Worm (Caenorhabditis elegans) whole organism, young adult: ENCODE data around the gene F13B6.2.

Source experiments
- B0035.1 ChIP-seq: sonication (generic microtip); optimal IDR thresholded peaks from 2 replicates; lab custom pipeline; 2016; ENCODE audit warnings: missing genetic modification characterization, mild to moderate bottlenecking, missing compliant biosample characterization, missing genotype, missing genetic modification reagents
- B0261.1 ChIP-seq: sonication (generic microtip); optimal IDR thresholded peaks from 2 replicates; lab custom pipeline; 2016; ENCODE audit warnings: mild to moderate bottlenecking, missing genetic modification characterization, moderate library complexity, missing compliant biosample characterization
- B0336.3 ChIP-seq: fragments of 200-800 bp; sonication (Bioruptor generic); IDR thresholded peaks from 2 replicates; pipeline ENCODE4 v1.3.6; 2022; ENCODE audit warnings: missing genetic modification characterization, missing compliant biosample characterization
- D2030.7 ChIP-seq: fragments of 200-800 bp; sonication (Bioruptor generic); IDR thresholded peaks from 2 replicates; pipeline ENCODE4 v1.3.6; 2022; ENCODE audit warnings: missing genetic modification reagents, missing genetic modification characterization, missing compliant biosample characterization
- F10E7.11 ChIP-seq: sonication (generic microtip); optimal IDR thresholded peaks from 2 replicates; lab custom pipeline; 2017; ENCODE audit warnings: mild to moderate bottlenecking, missing genetic modification characterization, moderate library complexity, missing compliant biosample characterization
- F39B2.1 ChIP-seq: fragments of 200-800 bp; sonication (Bioruptor generic); IDR thresholded peaks from 2 replicates; pipeline ENCODE4 v1.3.6; 2022; ENCODE audit warnings: missing genetic modification reagents, missing genetic modification characterization, missing compliant biosample characterization
- F52B5.7 ChIP-seq: sonication (generic microtip); optimal IDR thresholded peaks from 2 replicates; lab custom pipeline; 2016; ENCODE audit warnings: mild to moderate bottlenecking, missing genetic modification characterization, missing compliant biosample characterization
- F55B11.4 ChIP-seq: sonication (generic microtip); optimal IDR thresholded peaks from 2 replicates; lab custom pipeline; 2016; ENCODE audit warnings: missing compliant biosample characterization, missing genetic modification characterization, borderline replicate concordance; ENCODE audit not compliant: insufficient read depth
- F57C9.4 ChIP-seq: sonication (generic microtip); optimal IDR thresholded peaks from 2 replicates; lab custom pipeline; 2017; ENCODE audit warnings: mild to moderate bottlenecking, missing genetic modification characterization, missing compliant biosample characterization
- Y67H2A.10 ChIP-seq: fragments of 200-800 bp; sonication (Bioruptor generic); conservative IDR thresholded peaks from 2 replicates; pipeline ENCODE4 v1.3.6; 2022; ENCODE audit warnings: missing genetic modification reagents, missing genetic modification characterization, missing compliant biosample characterization
- Y79H2A.3 ChIP-seq: fragments of 200-800 bp; sonication (Bioruptor generic); conservative IDR thresholded peaks from 2 replicates; pipeline ENCODE4 v1.3.6; 2022; ENCODE audit warnings: missing genetic modification reagents, missing genetic modification characterization, missing compliant biosample characterization
- Y95B8A.8 ChIP-seq: fragments of 200-800 bp; sonication (Bioruptor generic); IDR thresholded peaks from 2 replicates; pipeline ENCODE4 v1.3.6; 2022; ENCODE audit warnings: missing genetic modification reagents, missing genetic modification characterization, missing compliant biosample characterization
- akir-1 ChIP-seq: fragments of 200-800 bp; sonication (Bioruptor generic); optimal IDR thresholded peaks from 2 replicates; lab custom pipeline; 2018; ENCODE audit warnings: mild to moderate bottlenecking, missing genetic modification characterization, moderate library complexity, missing compliant biosample characterization
- ama-1 ChIP-seq, 3 experiments: fragments of 150-350 bp in 1 of 3; sonication (generic microtip) in 2 of 3; optimal IDR thresholded peaks; 2 replicates each; lab custom pipeline; 2014 to 2018; ENCODE audit warnings: missing biosample characterization in 2 of 3, missing genetic modification characterization in 2 of 3, missing genetic modification reagents in 2 of 3
- attf-3 ChIP-seq: fragments of 200-800 bp; sonication (Bioruptor generic); conservative IDR thresholded peaks from 2 replicates; pipeline ENCODE4 v1.3.6; 2022; ENCODE audit warnings: missing genetic modification reagents, missing genetic modification characterization, missing compliant biosample characterization
- ccch-3 ChIP-seq: fragments of 200-800 bp; sonication (Bioruptor generic); optimal IDR thresholded peaks from 2 replicates; lab custom pipeline; 2018; ENCODE audit warnings: mild to moderate bottlenecking, missing genetic modification characterization, missing compliant biosample characterization
- cebp-1 ChIP-seq, 2 experiments: fragments of 200-800 bp in 1 of 2; sonication (Bioruptor generic) in 1 of 2; sonication (generic microtip) in 1 of 2; IDR thresholded peaks in 1 of 2; optimal IDR thresholded peaks in 1 of 2; 2 replicates each; pipeline versions ENCODE4 v1.3.6 to Lab custom; 2017 to 2022; ENCODE audit warnings: missing compliant biosample characterization in 2 of 2, missing genetic modification characterization in 2 of 2, mild to moderate bottlenecking in 1 of 2, missing genetic modification reagents in 1 of 2, moderate library complexity in 1 of 2
- ceh-100 ChIP-seq: fragments of 200-800 bp; sonication (Bioruptor generic); IDR thresholded peaks from 2 replicates; pipeline ENCODE4 v1.3.6; 2022; ENCODE audit warnings: missing genetic modification reagents, missing genetic modification characterization, missing compliant biosample characterization
- ceh-58 ChIP-seq: fragments of 200-800 bp; sonication (Bioruptor generic); IDR thresholded peaks from 2 replicates; pipeline ENCODE4 v1.3.6; 2022; ENCODE audit warnings: missing genetic modification characterization, missing compliant biosample characterization
- dpl-1 ChIP-seq: fragments of 150-350 bp; optimal IDR thresholded peaks from 2 replicates; lab custom pipeline; 2014; ENCODE audit warnings: missing biosample characterization, missing genetic modification reagents, missing genetic modification characterization
- efl-1 ChIP-seq: fragments of 150-350 bp; optimal IDR thresholded peaks from 2 replicates; lab custom pipeline; 2014; ENCODE audit warnings: missing biosample characterization, missing genetic modification reagents, missing genetic modification characterization
- egl-18 ChIP-seq: fragments of 200-800 bp; sonication (Bioruptor generic); IDR thresholded peaks from 2 replicates; pipeline ENCODE4 v1.3.6; 2022; ENCODE audit warnings: missing genetic modification reagents, missing genetic modification characterization, missing compliant biosample characterization
- egrh-3 ChIP-seq: fragments of 200-800 bp; sonication (Bioruptor generic); IDR thresholded peaks from 2 replicates; pipeline ENCODE4 v1.3.6; 2022; ENCODE audit warnings: missing genetic modification reagents, missing genetic modification characterization, missing compliant biosample characterization
- ekl-4 ChIP-seq: fragments of 200-800 bp; sonication (Bioruptor generic); IDR thresholded peaks from 2 replicates; pipeline ENCODE4 v1.3.6; 2022; ENCODE audit warnings: missing genetic modification reagents, missing genetic modification characterization, missing compliant biosample characterization
- fkh-3 ChIP-seq: sonication (generic microtip); optimal IDR thresholded peaks from 2 replicates; lab custom pipeline; 2016; ENCODE audit warnings: mild to moderate bottlenecking, missing genetic modification characterization, missing compliant biosample characterization
- lin-26 ChIP-seq: fragments of 200-800 bp; sonication (Bioruptor generic); IDR thresholded peaks from 2 replicates; pipeline ENCODE4 v1.3.6; 2022; ENCODE audit warnings: missing genetic modification reagents, missing genetic modification characterization, missing compliant biosample characterization
- mcd-1 ChIP-seq: fragments of 200-800 bp; sonication (Bioruptor generic); IDR thresholded peaks from 2 replicates; pipeline ENCODE4 v1.3.6; 2022; ENCODE audit warnings: missing genetic modification reagents, missing genetic modification characterization, missing compliant biosample characterization
- nfya-1 ChIP-seq: sonication (generic microtip); optimal IDR thresholded peaks from 2 replicates; lab custom pipeline; 2017; ENCODE audit warnings: antibody characterized with exemption, missing compliant biosample characterization, missing genetic modification characterization, borderline replicate concordance; ENCODE audit not compliant: insufficient read depth
- nfya-2 ChIP-seq: fragments of 200-800 bp; sonication (Bioruptor generic); IDR thresholded peaks from 2 replicates; pipeline ENCODE4 v1.3.6; 2022; ENCODE audit warnings: missing genetic modification reagents, missing genetic modification characterization, missing compliant biosample characterization
- nhr-120 ChIP-seq: fragments of 200-800 bp; sonication (Bioruptor generic); IDR thresholded peaks from 2 replicates; pipeline ENCODE4 v1.3.6; 2022; ENCODE audit warnings: missing genetic modification characterization, missing compliant biosample characterization
- nhr-90 ChIP-seq: sonication (generic microtip); optimal IDR thresholded peaks from 2 replicates; lab custom pipeline; 2016; ENCODE audit warnings: missing genotype, mild to moderate bottlenecking, missing genetic modification characterization, missing compliant biosample characterization
- pbrm-1 ChIP-seq: fragments of 200-800 bp; sonication (Bioruptor generic); IDR thresholded peaks from 2 replicates; pipeline ENCODE4 v1.3.6; 2022; ENCODE audit warnings: missing genetic modification reagents, missing genetic modification characterization, missing compliant biosample characterization
- repo-1 ChIP-seq: sonication (generic microtip); optimal IDR thresholded peaks from 2 replicates; lab custom pipeline; 2017; ENCODE audit warnings: mild to moderate bottlenecking, missing genetic modification characterization, missing compliant biosample characterization
- sdz-38 ChIP-seq: sonication (generic microtip); optimal IDR thresholded peaks from 2 replicates; lab custom pipeline; 2016; ENCODE audit warnings: missing genotype, missing genetic modification characterization, missing compliant biosample characterization
- sea-2 ChIP-seq: fragments of 200-800 bp; sonication (Bioruptor generic); IDR thresholded peaks from 2 replicates; pipeline ENCODE4 v1.3.6; 2022; ENCODE audit warnings: missing genetic modification characterization, missing compliant biosample characterization
- snpc-1.1 ChIP-seq: sonication (generic microtip); optimal IDR thresholded peaks from 2 replicates; lab custom pipeline; 2017; ENCODE audit warnings: missing genetic modification characterization, mild to moderate bottlenecking, missing compliant biosample characterization, antibody characterized with exemption, moderate library complexity, missing genotype, missing genetic modification reagents; ENCODE audit not compliant: insufficient read depth
- snpc-3.4 ChIP-seq: sonication (generic microtip); optimal IDR thresholded peaks from 2 replicates; lab custom pipeline; 2017; ENCODE audit warnings: missing genetic modification characterization, mild to moderate bottlenecking, missing compliant biosample characterization, antibody characterized with exemption, moderate library complexity, missing genotype, missing genetic modification reagents
- sptf-2 ChIP-seq: fragments of 200-800 bp; sonication (Bioruptor generic); optimal IDR thresholded peaks from 2 replicates; lab custom pipeline; 2018; ENCODE audit warnings: mild to moderate bottlenecking, missing genetic modification characterization, missing compliant biosample characterization
- tbp1 ChIP-seq: fragments of 200-800 bp; sonication (Bioruptor generic); optimal IDR thresholded peaks from 2 replicates; lab custom pipeline; 2018; ENCODE audit warnings: mild to moderate bottlenecking, missing genetic modification characterization, missing compliant biosample characterization
- unc-130 ChIP-seq: sonication (generic microtip); optimal IDR thresholded peaks from 2 replicates; lab custom pipeline; 2016; ENCODE audit warnings: missing genetic modification reagents, missing genetic modification characterization, missing compliant biosample characterization
- unc-62 ChIP-seq: fragments of 150-350 bp; optimal IDR thresholded peaks from 2 replicates; lab custom pipeline; 2014; ENCODE audit warnings: missing biosample characterization, missing genetic modification reagents, missing genetic modification characterization
- xnd-1 ChIP-seq: sonication (generic microtip); optimal IDR thresholded peaks from 2 replicates; lab custom pipeline; 2016; ENCODE audit warnings: missing genotype, missing genetic modification reagents, missing genetic modification characterization, missing compliant biosample characterization
- zfh-2 ChIP-seq: fragments of 200-800 bp; sonication (Bioruptor generic); conservative IDR thresholded peaks from 2 replicates; pipeline ENCODE4 v1.3.6; 2022; ENCODE audit warnings: missing genetic modification reagents, missing genetic modification characterization, missing compliant biosample characterization
- ztf-22 ChIP-seq: fragments of 200-800 bp; sonication (Bioruptor generic); optimal IDR thresholded peaks from 2 replicates; lab custom pipeline; 2018; ENCODE audit warnings: mild to moderate bottlenecking, missing genetic modification characterization, moderate library complexity, missing compliant biosample characterization
- ztf-28 ChIP-seq: fragments of 200-800 bp; sonication (Bioruptor generic); IDR thresholded peaks from 2 replicates; pipeline ENCODE4 v1.3.6; 2022; ENCODE audit warnings: missing genetic modification reagents, missing genetic modification characterization, missing compliant biosample characterization

Gene F13B6.2

ce11 chrIV:7456225-7456624 lies 3.9 kb downstream of the F13B6.2 start, which contains the start of gene F13B6.1:
TSS of gene F13B6.1 (plus strand) at chrIV:7456525.
- TF ChIP-seq B0261.1 (no peak), F52B5.7 (tag; lab: Kevin White, UChicago) (no peak), nfya-1 (tag; lab: Kevin White, UChicago) (no peak), B0035.1 (tag; lab: Kevin White, UChicago) (no peak), ekl-4 (no peak), sptf-2 (GFP tag; lab: Kevin White, UChicago) (no peak), ccch-3 (GFP tag; lab: Kevin White, UChicago) (no peak), pbrm-1 (GFP tag; lab: Robert Waterston, UW) (no peak), cebp-1 (GFP tag; IDR thresholded peaks at IDR 0.05; lab: Robert Waterston, UW) (no peak), cebp-1 (tag; optimal IDR thresholded peaks at IDR 0.05; lab: Kevin White, UChicago) (no peak), sdz-38 (tag; lab: Kevin White, UChicago) (no peak), xnd-1 (no peak), sea-2 (GFP tag; lab: Robert Waterston, UW) (no peak), zfh-2 (GFP tag; lab: Robert Waterston, UW) (no peak), fkh-3 (tag; lab: Kevin White, UChicago) (no peak), B0336.3 (GFP tag; lab: Robert Waterston, UW) (no peak), snpc-3.4 (tag; lab: Kevin White, UChicago) (no peak)

ce11 chrIV:7454890-7455289 lies 5.2 kb downstream of the F13B6.2 start:
- TF ChIP-seq nhr-90 (no peak), D2030.7 (no peak), tbp1 (GFP tag; lab: Kevin White, UChicago) (no peak), F39B2.1 (GFP tag; lab: Robert Waterston, UW) (no peak), ama-1 (optimal IDR thresholded peaks at IDR 0.05; lab: Kevin White, UChicago) (no peak), ama-1 (GFP tag; optimal IDR thresholded peaks at IDR 0.05; lab: Kevin White, UChicago) (no peak)

DNA sequence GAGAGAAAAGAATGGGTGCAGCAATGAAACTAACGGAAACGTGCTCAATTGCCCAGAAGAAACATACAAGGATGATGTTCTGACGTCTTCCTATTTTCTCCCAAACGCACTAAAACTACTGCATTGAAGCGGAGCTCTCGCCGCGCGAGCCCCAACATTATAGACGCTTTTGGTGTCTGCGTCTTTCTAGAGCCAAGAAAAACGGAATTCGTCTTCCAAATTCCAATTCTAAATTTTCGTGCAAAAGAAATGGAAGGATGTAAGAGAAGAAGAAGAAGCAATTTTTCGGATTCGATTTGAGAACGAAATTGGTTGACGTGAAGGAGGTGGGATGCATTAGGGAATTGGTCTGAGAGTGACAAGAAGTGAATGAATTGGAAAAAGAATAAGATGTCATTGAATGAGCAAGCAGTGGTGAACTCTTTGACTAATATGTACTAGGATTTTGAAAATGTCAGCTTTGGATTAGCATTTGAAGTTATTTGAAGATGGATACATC lies 6.4 kb downstream of the F13B6.2 start:
- TF ChIP-seq F57C9.4 (no peak), efl-1 (GFP tag; lab: Kevin White, UChicago) (no peak), F10E7.11 (tag; lab: Kevin White, UChicago) (no peak), attf-3 (no peak), Y95B8A.8 (GFP tag; lab: Robert Waterston, UW) (no peak), unc-62 (no peak), nhr-120 (GFP tag; lab: Robert Waterston, UW) (no peak), ceh-58 (GFP tag; lab: Robert Waterston, UW) (no peak), B0261.1 (no peak), akir-1 (GFP tag; lab: Kevin White, UChicago) (no peak), Y67H2A.10 (GFP tag; lab: Robert Waterston, UW) (no peak), F52B5.7 (tag; lab: Kevin White, UChicago) (no peak)

DNA sequence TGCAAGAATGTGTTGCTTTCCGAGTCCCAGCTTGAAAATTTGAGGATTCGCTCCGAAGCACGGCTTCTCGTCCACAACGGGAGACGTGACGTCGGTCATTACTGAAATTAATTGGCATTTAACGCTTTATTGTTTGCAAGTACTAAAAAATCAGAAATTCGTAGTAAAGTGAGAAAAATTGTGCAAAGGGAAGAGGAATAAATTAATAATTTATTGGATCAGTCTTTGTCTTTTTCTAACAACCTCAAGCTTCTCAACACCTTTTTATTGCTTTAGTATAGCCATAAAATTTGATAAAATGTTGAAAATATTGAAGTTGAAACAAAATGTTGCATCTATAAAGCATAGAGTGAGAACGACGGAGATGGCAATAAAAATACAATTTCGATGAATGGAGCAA lies 8.8 kb downstream of the F13B6.2 start, which contains the start of gene tes-1:
Gene tes-1 (minus strand): TSS at position 101 of the 400 bp plus-strand sequence.
- TF ChIP-seq sdz-38 (tag; lab: Kevin White, UChicago) (no peak), F55B11.4 (tag; lab: Kevin White, UChicago) (no peak), egl-18 (GFP tag; lab: Robert Waterston, UW) (no peak), nfya-2 (GFP tag; lab: Robert Waterston, UW) (no peak), ceh-100 (GFP tag; lab: Robert Waterston, UW) (no peak), lin-26 (GFP tag; lab: Robert Waterston, UW) (no peak), snpc-1.1 (tag; lab: Kevin White, UChicago) (no peak), unc-130 (GFP tag; lab: Kevin White, UChicago) (no peak), dpl-1 (GFP tag; lab: Kevin White, UChicago) (no peak), ztf-28 (no peak), Y79H2A.3 (GFP tag; lab: Robert Waterston, UW) (no peak), nhr-90 (no peak), ztf-22 (GFP tag; lab: Kevin White, UChicago) (no peak), egrh-3 (no peak), repo-1 (tag; lab: Kevin White, UChicago) (no peak), mcd-1 (GFP tag; lab: Robert Waterston, UW) (no peak)
